Worm (Caenorhabditis elegans) whole organism, L3 larva: ENCODE measurements around the gene srab-23.

Experiments
- R02D3.7 ChIP-seq: fragments of 150-350 bp; optimal IDR thresholded peaks from 2 replicates; lab custom pipeline; 2014; ENCODE audit warnings: missing biosample characterization, missing genetic modification characterization
- ZK546.5 ChIP-seq: sonication (generic microtip); optimal IDR thresholded peaks from 2 replicates; lab custom pipeline; 2017; ENCODE audit warnings: missing biosample characterization, missing genetic modification characterization
- aly-2 ChIP-seq: fragments of 150-350 bp; optimal IDR thresholded peaks from 2 replicates; lab custom pipeline; 2014; ENCODE audit warnings: missing biosample characterization, missing genetic modification characterization
- ama-1 ChIP-seq: fragments of 150-350 bp; optimal IDR thresholded peaks from 2 replicates; lab custom pipeline; 2018
- ceh-16 ChIP-seq: sonication (generic microtip); optimal IDR thresholded peaks from 2 replicates; lab custom pipeline; 2017; ENCODE audit warnings: missing biosample characterization, missing genetic modification characterization
- ceh-82 ChIP-seq: fragments of 150-350 bp; optimal IDR thresholded peaks from 2 replicates; lab custom pipeline; 2014; ENCODE audit warnings: missing biosample characterization, missing genetic modification characterization
- ceh-9 ChIP-seq: sonication (generic microtip); optimal IDR thresholded peaks from 2 replicates; lab custom pipeline; 2018; ENCODE audit warnings: missing biosample characterization, missing genetic modification characterization
- daf-12 ChIP-seq: fragments of 150-350 bp; optimal IDR thresholded peaks from 2 replicates; lab custom pipeline; 2014; ENCODE audit warnings: missing biosample characterization, missing genetic modification reagents, missing genetic modification characterization
- egl-27 ChIP-seq: sonication (generic microtip); optimal IDR thresholded peaks from 4 replicates; lab custom pipeline; 2017; ENCODE audit warnings: missing biosample characterization, missing genetic modification reagents, missing genetic modification characterization
- egl-5 ChIP-seq: fragments of 150-350 bp; optimal IDR thresholded peaks from 2 replicates; lab custom pipeline; 2017; ENCODE audit warnings: missing biosample characterization, missing genetic modification reagents, missing genetic modification characterization, inconsistent platforms
- elt-1 ChIP-seq: fragments of 150-350 bp; optimal IDR thresholded peaks from 2 replicates; lab custom pipeline; 2014; ENCODE audit warnings: missing biosample characterization, missing genetic modification characterization
- fkh-2 ChIP-seq: fragments of 150-350 bp; optimal IDR thresholded peaks from 2 replicates; lab custom pipeline; 2014; ENCODE audit warnings: missing biosample characterization, missing genetic modification reagents, missing genetic modification characterization
- fos-1 ChIP-seq: fragments of 150-350 bp; optimal IDR thresholded peaks from 2 replicates; lab custom pipeline; 2014; ENCODE audit warnings: missing biosample characterization, missing genetic modification characterization
- hmg-11 ChIP-seq: sonication (generic microtip); optimal IDR thresholded peaks from 2 replicates; lab custom pipeline; 2016; ENCODE audit warnings: missing genetic modification characterization, missing compliant biosample characterization
- lin-15B ChIP-seq: fragments of 150-350 bp; optimal IDR thresholded peaks from 2 replicates; lab custom pipeline; 2014; ENCODE audit warnings: missing biosample characterization, missing genetic modification characterization
- lin-39 ChIP-seq: fragments of 150-350 bp; optimal IDR thresholded peaks from 2 replicates; lab custom pipeline; 2018; ENCODE audit warnings: missing biosample characterization, missing genetic modification reagents, missing genetic modification characterization
- mdl-1 ChIP-seq: fragments of 150-350 bp; optimal IDR thresholded peaks from 2 replicates; lab custom pipeline; 2014; ENCODE audit warnings: missing biosample characterization, missing genetic modification characterization
- mml-1 ChIP-seq: fragments of 150-350 bp; sonication (generic microtip); optimal IDR thresholded peaks from 3 replicates; lab custom pipeline; 2014; ENCODE audit warnings: missing biosample characterization, missing genetic modification characterization
- nfya-1 ChIP-seq: sonication (generic microtip); optimal IDR thresholded peaks from 2 replicates; lab custom pipeline; 2017; ENCODE audit warnings: missing genetic modification characterization, mild to moderate bottlenecking, missing compliant biosample characterization, antibody characterized with exemption, moderate library complexity; ENCODE audit not compliant: insufficient read depth
- nhr-12 ChIP-seq: fragments of 150-350 bp; optimal IDR thresholded peaks from 2 replicates; lab custom pipeline; 2014; ENCODE audit warnings: missing biosample characterization, missing genetic modification characterization
- nhr-23 ChIP-seq: fragments of 150-350 bp; optimal IDR thresholded peaks from 2 replicates; lab custom pipeline; 2014; ENCODE audit warnings: missing biosample characterization, missing genetic modification reagents, missing genetic modification characterization
- nhr-237 ChIP-seq: fragments of 150-350 bp; optimal IDR thresholded peaks from 2 replicates; lab custom pipeline; 2014; ENCODE audit warnings: missing biosample characterization, missing genetic modification characterization
- nhr-28 ChIP-seq: fragments of 150-350 bp; optimal IDR thresholded peaks from 2 replicates; lab custom pipeline; 2014; ENCODE audit warnings: missing biosample characterization, missing genetic modification characterization
- nhr-43 ChIP-seq: sonication (generic microtip); optimal IDR thresholded peaks from 2 replicates; lab custom pipeline; 2016; ENCODE audit warnings: mild to moderate bottlenecking, missing genetic modification characterization, missing compliant biosample characterization; ENCODE audit not compliant: poor library complexity, severe bottlenecking
- nhr-67 ChIP-seq: fragments of 150-350 bp; optimal IDR thresholded peaks from 2 replicates; lab custom pipeline; 2014; ENCODE audit warnings: missing biosample characterization, missing genetic modification characterization
- nhr-77 ChIP-seq: fragments of 150-350 bp; optimal IDR thresholded peaks from 2 replicates; lab custom pipeline; 2014; ENCODE audit warnings: missing biosample characterization, missing genetic modification characterization
- pha-4 ChIP-seq: fragments of 150-350 bp; optimal IDR thresholded peaks from 2 replicates; lab custom pipeline; 2014; ENCODE audit warnings: missing biosample characterization, missing genetic modification reagents, missing genetic modification characterization
- pqm-1 ChIP-seq: fragments of 150-350 bp; optimal IDR thresholded peaks from 2 replicates; lab custom pipeline; 2017; ENCODE audit warnings: missing biosample characterization, missing genetic modification characterization, inconsistent platforms
- sea-2 ChIP-seq: fragments of 150-350 bp; sonication (generic microtip); optimal IDR thresholded peaks from 4 replicates; lab custom pipeline; 2014; ENCODE audit warnings: missing biosample characterization, missing genetic modification reagents, missing genetic modification characterization
- tbx-2 ChIP-seq: sonication (generic microtip); optimal IDR thresholded peaks from 2 replicates; lab custom pipeline; 2016; ENCODE audit warnings: mild to moderate bottlenecking, missing genetic modification characterization, missing compliant biosample characterization
- unc-62 ChIP-seq: fragments of 150-350 bp; sonication (generic microtip); optimal IDR thresholded peaks from 4 replicates; lab custom pipeline; 2014; ENCODE audit warnings: missing biosample characterization, missing genetic modification reagents, missing genetic modification characterization
- zag-1 ChIP-seq: fragments of 150-350 bp; optimal IDR thresholded peaks from 2 replicates; lab custom pipeline; 2014; ENCODE audit warnings: missing biosample characterization, missing genetic modification characterization
- ztf-11 ChIP-seq: fragments of 150-350 bp; optimal IDR thresholded peaks from 2 replicates; lab custom pipeline; 2014; ENCODE audit warnings: missing biosample characterization, missing genetic modification characterization
- ztf-4 ChIP-seq: fragments of 150-350 bp; optimal IDR thresholded peaks from 2 replicates; lab custom pipeline; 2014; ENCODE audit warnings: missing biosample characterization, missing genetic modification characterization

srab-23 gene

DNA sequence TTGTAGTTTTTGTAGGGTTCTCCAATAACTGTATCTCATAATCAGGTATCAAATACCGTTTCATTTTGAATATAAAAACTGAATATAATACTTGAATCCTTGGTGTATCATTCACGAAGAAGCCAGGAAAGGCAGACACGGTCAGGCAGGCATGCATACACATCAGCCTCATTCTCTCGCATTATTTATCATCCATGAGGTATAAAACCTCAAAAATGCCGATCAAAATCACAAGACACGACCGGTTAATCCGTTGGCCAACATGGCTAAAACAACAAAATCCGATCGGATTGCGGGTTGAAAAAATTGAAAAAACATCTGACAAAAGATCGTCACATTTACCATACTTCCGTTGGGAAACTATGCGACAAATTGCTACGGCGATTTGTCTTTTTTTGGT lies 13.1 kb downstream of the srab-23 start, which contains the start of gene F59A7.5:
F59A7.5 (plus strand) TSS at position 301 of the 400 bp plus-strand sequence.
- TF ChIP-seq ama-1 (lab: Kevin White, UChicago), result no peak
- TF ChIP-seq fos-1 (tag; lab: Kevin White, UChicago), result no peak
- TF ChIP-seq zag-1 (tag; lab: Kevin White, UChicago), result no peak

ce11 chrV:2021283-2021682 lies 14.2 kb downstream of the srab-23 start:
- TF ChIP-seq sea-2 (GFP tag; lab: Kevin White, UChicago) (no peak), ztf-11 (tag; lab: Kevin White, UChicago) (no peak), ZK546.5 (tag; lab: Kevin White, UChicago) (no peak), egl-5 (tag; lab: Kevin White, UChicago) (no peak), pqm-1 (tag; lab: Kevin White, UChicago) (no peak)

ce11 chrV:2018689-2019088 lies 16.8 kb downstream of the srab-23 start, which contains the start of gene F59A7.14:
F59A7.14 (plus strand) TSS chrV:2018989.
- no peak for TF ChIP-seq nfya-1
- no peak for TF ChIP-seq egl-5 (tag; lab: Kevin White, UChicago)
- no peak for TF ChIP-seq aly-2 (tag; lab: Kevin White, UChicago)

DNA sequence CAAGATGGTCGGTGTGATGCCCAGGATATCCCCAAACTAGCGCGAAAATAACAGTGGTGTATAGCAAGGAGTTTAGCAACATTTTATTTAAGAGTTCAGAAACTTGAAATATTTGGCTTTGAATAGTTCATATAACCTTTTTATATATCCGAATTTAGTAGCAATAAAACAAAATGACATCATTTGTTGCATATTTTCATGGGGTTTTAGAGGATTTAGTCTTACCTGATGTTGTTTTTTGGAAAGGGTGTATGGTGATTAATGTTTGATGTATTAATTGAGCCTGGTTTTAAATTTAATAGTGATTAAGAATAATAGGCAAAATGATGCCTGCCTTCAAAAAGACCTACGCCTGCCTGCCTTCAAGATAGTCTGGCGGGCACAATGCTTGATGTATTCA lies 19.0 kb downstream of the srab-23 start, which contains the start of gene F59A7.2:
F59A7.2 (minus strand) TSS at position 101 of the 400 bp plus-strand sequence.
- TF ChIP-seq ceh-16 (tag; lab: Kevin White, UChicago), result no peak
- no peak for TF ChIP-seq mml-1 (tag; lab: Kevin White, UChicago)
- no peak for TF ChIP-seq nhr-23
- no peak for TF ChIP-seq ceh-82 (tag; lab: Kevin White, UChicago)
- no peak for TF ChIP-seq unc-62 (GFP tag; lab: Kevin White, UChicago)
- no peak for TF ChIP-seq zag-1 (tag; lab: Kevin White, UChicago)
- TF ChIP-seq nhr-28, result no peak
- TF ChIP-seq tbx-2 (tag; lab: Kevin White, UChicago), result no peak
- TF ChIP-seq daf-12, result no peak
- TF ChIP-seq R02D3.7 (tag; lab: Kevin White, UChicago), result no peak

ce11 chrV:2013824-2014223 lies 21.6 kb downstream of the srab-23 start, which contains the start of gene F59A7.11:
F59A7.11 (minus strand) TSS chrV:2013924.
- no peak for TF ChIP-seq aly-2 (tag; lab: Kevin White, UChicago)
- no peak for TF ChIP-seq nhr-77
- no peak for TF ChIP-seq elt-1
- no peak for TF ChIP-seq pha-4
- no peak for TF ChIP-seq R02D3.7 (tag; lab: Kevin White, UChicago)
- TF ChIP-seq zag-1 (tag; lab: Kevin White, UChicago), result no peak
- no peak for TF ChIP-seq egl-27 (tag; lab: Kevin White, UChicago)
- TF ChIP-seq ceh-82 (tag; lab: Kevin White, UChicago), result no peak
- no peak for TF ChIP-seq ceh-9
- no peak for TF ChIP-seq hmg-11 (tag; lab: Kevin White, UChicago)
- no peak for TF ChIP-seq nhr-12 (tag; lab: Kevin White, UChicago)
- TF ChIP-seq, all 47 proteins: peak for 0

DNA sequence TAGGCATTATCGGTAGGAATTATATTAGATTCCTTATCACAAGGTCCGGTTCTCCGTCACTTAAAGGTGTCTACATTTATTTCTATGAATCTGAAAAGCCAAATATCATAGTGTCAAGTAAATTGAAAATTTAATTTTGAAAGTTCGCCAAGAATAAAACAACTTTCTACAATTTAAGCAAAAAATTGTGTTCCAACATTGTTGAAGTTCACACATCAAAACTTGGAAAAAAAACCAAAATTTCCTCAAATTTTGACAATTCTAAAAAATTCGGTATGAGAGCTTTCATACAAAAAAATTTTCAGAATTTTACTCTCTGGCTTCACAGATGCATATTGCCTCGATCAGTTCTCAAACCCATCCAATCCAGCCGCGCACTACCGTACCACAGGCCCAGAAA lies 23.7 kb downstream of the srab-23 start, which contains the start of gene F59A7.7:
F59A7.7 (plus strand) TSS at position 301 of the 400 bp plus-strand sequence.
- TF ChIP-seq lin-15B (no peak), mml-1 (tag; lab: Kevin White, UChicago) (no peak), fkh-2 (tag; lab: Kevin White, UChicago) (no peak), unc-62 (GFP tag; lab: Kevin White, UChicago) (no peak), zag-1 (tag; lab: Kevin White, UChicago) (no peak), ceh-16 (tag; lab: Kevin White, UChicago) (no peak), mdl-1 (no peak), egl-5 (tag; lab: Kevin White, UChicago) (no peak), sea-2 (GFP tag; lab: Kevin White, UChicago) (no peak), nhr-237 (no peak), ztf-4 (tag; lab: Kevin White, UChicago) (no peak), nhr-67 (tag; lab: Kevin White, UChicago) (no peak), nhr-43 (no peak), lin-39 (tag; lab: Kevin White, UChicago) (no peak)
